Fruit fly (Drosophila melanogaster) whole organism, prepupa: Measurements from ENCODE around the gene trbl.

Experiments
- CG11762 ChIP-seq: fragments of 200-800 bp; sonication (Bioruptor generic); optimal IDR thresholded peaks from 3 replicates; lab custom pipeline; 2016; ENCODE audit warnings: missing biosample characterization, missing genetic modification characterization; ENCODE audit not compliant: insufficient read depth
- CG15336 ChIP-seq: fragments of 200-800 bp; sonication (Bioruptor generic); IDR thresholded peaks from 2 replicates; pipeline ENCODE4 v1.3.6; 2022; ENCODE audit warnings: missing biosample characterization, missing genetic modification characterization
- CG31627 ChIP-seq: fragments of 200-800 bp; sonication (Bioruptor generic); optimal IDR thresholded peaks from 3 replicates; lab custom pipeline; 2016; ENCODE audit warnings: missing biosample characterization, missing genetic modification characterization
- CG3919 ChIP-seq: fragments of 200-800 bp; sonication (Bioruptor generic); optimal IDR thresholded peaks from 3 replicates; lab custom pipeline; 2016; ENCODE audit warnings: missing biosample characterization, missing genetic modification characterization
- CG6163 ChIP-seq: fragments of 200-800 bp; sonication (Bioruptor generic); IDR thresholded peaks from 3 replicates; pipeline ENCODE4 v1.3.6; 2022; ENCODE audit warnings: missing biosample characterization, missing genetic modification characterization
- CG6792 ChIP-seq: fragments of 200-800 bp; sonication (Bioruptor generic); optimal IDR thresholded peaks from 3 replicates; lab custom pipeline; 2016; ENCODE audit warnings: missing biosample characterization, missing genetic modification characterization
- CG6854 ChIP-seq: fragments of 200-800 bp; sonication (Bioruptor generic); optimal IDR thresholded peaks from 2 replicates; lab custom pipeline; 2017; ENCODE audit warnings: missing biosample characterization, mild to moderate bottlenecking, missing genetic modification characterization
- CG8119 ChIP-seq: fragments of 200-800 bp; sonication (Bioruptor generic); IDR thresholded peaks from 3 replicates; pipeline ENCODE4 v1.3.6; 2022; ENCODE audit warnings: missing biosample characterization, missing genetic modification characterization
- CG8319 ChIP-seq: fragments of 200-800 bp; sonication (Bioruptor generic); optimal IDR thresholded peaks from 3 replicates; lab custom pipeline; 2016; ENCODE audit warnings: missing biosample characterization, missing genetic modification characterization
- CG8632 ChIP-seq: fragments of 200-800 bp; sonication (Bioruptor generic); optimal IDR thresholded peaks from 3 replicates; lab custom pipeline; 2016; ENCODE audit warnings: missing biosample characterization, missing genetic modification characterization
- Eip75B ChIP-seq: fragments of 200-800 bp; sonication (Bioruptor generic); optimal IDR thresholded peaks from 3 replicates; lab custom pipeline; 2016; ENCODE audit warnings: missing biosample characterization, missing genetic modification characterization
- Eip78C ChIP-seq: fragments of 200-800 bp; sonication (Bioruptor generic); peaks from one replicate; lab custom pipeline; 2016; ENCODE audit warnings: missing biosample characterization, missing genetic modification characterization
- Ets21C ChIP-seq: fragments of 200-800 bp; sonication (Bioruptor generic); optimal IDR thresholded peaks from 3 replicates; lab custom pipeline; 2016; ENCODE audit warnings: missing biosample characterization, missing genetic modification characterization
- Gug ChIP-seq: fragments of 200-800 bp; sonication (Bioruptor generic); IDR thresholded peaks from 2 replicates; pipeline ENCODE4 v1.3.6; 2022; ENCODE audit warnings: missing biosample characterization, missing genetic modification characterization
- Hr38 ChIP-seq: sonication (Bioruptor generic); optimal IDR thresholded peaks from 2 replicates; lab custom pipeline; 2016; ENCODE audit warnings: missing biosample characterization, missing genetic modification characterization
- Hr39 ChIP-seq: fragments of 200-800 bp; sonication (Bioruptor generic); optimal IDR thresholded peaks from 2 replicates; lab custom pipeline; 2016; ENCODE audit warnings: missing biosample characterization, missing genetic modification characterization
- Hr4 ChIP-seq: fragments of 200-800 bp; sonication (Bioruptor generic); optimal IDR thresholded peaks from 3 replicates; lab custom pipeline; 2016; ENCODE audit warnings: missing biosample characterization, missing genetic modification characterization
- Met ChIP-seq: fragments of 200-800 bp; sonication (Bioruptor generic); optimal IDR thresholded peaks from 3 replicates; lab custom pipeline; 2016; ENCODE audit warnings: missing biosample characterization, missing genetic modification characterization
- Sox14 ChIP-seq: fragments of 200-800 bp; sonication (Bioruptor generic); optimal IDR thresholded peaks from 3 replicates; lab custom pipeline; 2016; ENCODE audit warnings: missing biosample characterization, missing genetic modification characterization
- acj6 ChIP-seq: fragments of 200-800 bp; sonication (Bioruptor generic); optimal IDR thresholded peaks from 3 replicates; lab custom pipeline; 2016; ENCODE audit warnings: missing biosample characterization, missing genetic modification characterization
- dac ChIP-seq: fragments of 200-800 bp; sonication (Bioruptor generic); optimal IDR thresholded peaks from 2 replicates; lab custom pipeline; 2017; ENCODE audit warnings: missing biosample characterization, mild to moderate bottlenecking, missing genetic modification characterization
- eg ChIP-seq: fragments of 200-800 bp; sonication (Bioruptor generic); IDR thresholded peaks from 3 replicates; pipeline ENCODE4 v1.3.6; 2022; ENCODE audit warnings: missing biosample characterization, missing genetic modification characterization
- fd85E ChIP-seq: fragments of 200-800 bp; sonication (Bioruptor generic); optimal IDR thresholded peaks from 3 replicates; lab custom pipeline; 2016; ENCODE audit warnings: missing biosample characterization, missing genetic modification characterization
- fkh ChIP-seq: fragments of 200-800 bp; sonication (Bioruptor generic); optimal IDR thresholded peaks from 3 replicates; lab custom pipeline; 2017; ENCODE audit warnings: missing biosample characterization, mild to moderate bottlenecking, missing genetic modification characterization, moderate library complexity
- lz ChIP-seq: fragments of 200-800 bp; sonication (Bioruptor generic); optimal IDR thresholded peaks from 3 replicates; lab custom pipeline; 2016; ENCODE audit warnings: missing biosample characterization, missing genetic modification characterization
- net ChIP-seq: fragments of 200-800 bp; sonication (Bioruptor generic); optimal IDR thresholded peaks from 3 replicates; lab custom pipeline; 2016; ENCODE audit warnings: missing biosample characterization, missing genetic modification characterization
- pdm3 ChIP-seq: fragments of 200-800 bp; sonication (Bioruptor generic); optimal IDR thresholded peaks from 3 replicates; lab custom pipeline; 2016; ENCODE audit warnings: missing biosample characterization, missing genetic modification characterization
- salr ChIP-seq, 2 experiments: fragments of 200-800 bp; sonication (Bioruptor generic); optimal IDR thresholded peaks; 3 replicates each; lab custom pipeline; 2016 to 2018; ENCODE audit warnings: missing biosample characterization in 2 of 2, missing genetic modification characterization in 2 of 2, mild to moderate bottlenecking in 1 of 2
- svp ChIP-seq: fragments of 200-800 bp; sonication (Bioruptor generic); peaks from one replicate; lab custom pipeline; 2016; ENCODE audit warnings: missing biosample characterization, missing genetic modification characterization
- vri ChIP-seq: fragments of 200-800 bp; sonication (Bioruptor generic); optimal IDR thresholded peaks from 3 replicates; lab custom pipeline; 2016; ENCODE audit warnings: missing biosample characterization, mild to moderate bottlenecking, missing genetic modification characterization

Gene trbl

DNA sequence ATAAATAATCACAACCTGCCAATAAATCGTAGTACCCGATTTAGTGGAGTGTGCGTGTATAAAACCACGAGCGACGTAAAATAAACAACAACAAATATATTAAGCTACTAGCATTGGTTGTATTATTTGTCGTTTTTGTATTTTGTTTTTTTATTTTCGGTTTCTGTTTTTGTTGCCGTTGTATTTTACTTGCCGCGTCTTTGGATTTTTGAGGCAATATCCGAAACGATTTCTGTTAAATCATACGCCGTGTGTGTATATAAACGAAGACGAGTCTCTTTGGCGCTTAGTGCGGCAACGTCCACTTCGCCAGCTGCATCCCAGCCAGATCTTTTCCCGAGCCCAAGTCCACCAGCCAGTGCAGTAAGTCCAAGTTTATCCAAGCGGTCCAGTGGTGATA, 11.9 kb upstream of the trbl start, which contains the start of gene zye:
Gene zye (plus strand): TSS at position 301 of the 400 bp plus-strand sequence.
- TF ChIP-seq salr (GFP tag; optimal IDR thresholded peaks at IDR 0.05; lab: Kevin White, UChicago) (no peak), fkh (GFP tag; lab: Kevin White, UChicago) (no peak), svp (GFP tag; lab: Kevin White, UChicago) (no peak), Gug (no peak), Eip75B (GFP tag; lab: Kevin White, UChicago) (no peak), fd85E (no peak), lz (no peak), eg (GFP tag; lab: Robert Waterston, UW) (no peak), CG6792 (no peak), CG15336 (GFP tag; lab: Robert Waterston, UW) (no peak), CG6163 (GFP tag; lab: Robert Waterston, UW) (no peak), CG31627 (no peak)

DNA sequence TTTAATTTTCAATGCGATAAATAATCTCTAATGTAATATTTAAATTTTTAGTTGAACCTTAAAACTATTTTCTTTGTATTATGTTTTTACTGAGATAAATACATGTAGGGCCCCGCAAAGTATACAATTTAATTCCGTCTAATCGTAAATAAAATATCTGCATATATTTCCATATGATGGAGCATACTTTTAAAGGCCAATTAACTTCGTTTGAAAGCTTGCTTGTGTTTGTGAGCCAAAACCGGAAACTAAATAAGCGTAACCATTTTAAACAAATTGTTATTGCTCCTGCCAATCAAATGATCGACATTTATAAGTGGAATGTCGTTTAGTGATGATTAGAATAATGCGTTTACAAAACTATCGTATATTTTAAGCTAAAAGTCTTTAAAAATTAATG, 9.4 kb upstream of the trbl start:
- peak; percentile 2 for TF ChIP-seq vri (GFP tag; lab: Kevin White, UChicago)
- peak; percentile 47 for TF ChIP-seq Eip78C
- peak; percentile 22 for TF ChIP-seq svp (GFP tag; lab: Kevin White, UChicago)
- TF ChIP-seq CG11762, result no peak
- TF ChIP-seq eg (GFP tag; lab: Robert Waterston, UW), result no peak

DNA sequence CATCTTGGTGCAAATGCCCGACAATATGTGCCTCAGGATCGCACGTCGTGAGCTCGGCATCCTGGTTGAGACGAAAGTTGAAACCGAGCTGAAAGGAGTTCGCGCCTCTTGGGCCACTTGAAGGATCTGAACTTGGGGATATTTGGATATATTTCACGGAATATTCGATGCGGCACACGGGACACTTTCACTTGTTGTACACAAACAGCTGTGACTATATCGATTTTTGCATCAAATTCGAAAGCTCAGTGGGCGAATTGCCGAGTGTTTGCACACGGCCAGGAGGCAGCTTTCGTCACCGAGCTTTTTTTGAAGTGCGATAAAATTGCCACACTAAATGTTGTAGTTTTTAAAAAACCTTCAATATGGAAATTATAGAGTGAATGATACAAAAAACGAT, 8.9 kb upstream of the trbl start, which contains the start of gene CG13248:
Gene CG13248 (minus strand): TSS at position 222 of the 400 bp plus-strand sequence.
- TF ChIP-seq CG8119 (GFP tag; lab: Robert Waterston, UW), result no peak
- no peak for TF ChIP-seq Hr4

DNA sequence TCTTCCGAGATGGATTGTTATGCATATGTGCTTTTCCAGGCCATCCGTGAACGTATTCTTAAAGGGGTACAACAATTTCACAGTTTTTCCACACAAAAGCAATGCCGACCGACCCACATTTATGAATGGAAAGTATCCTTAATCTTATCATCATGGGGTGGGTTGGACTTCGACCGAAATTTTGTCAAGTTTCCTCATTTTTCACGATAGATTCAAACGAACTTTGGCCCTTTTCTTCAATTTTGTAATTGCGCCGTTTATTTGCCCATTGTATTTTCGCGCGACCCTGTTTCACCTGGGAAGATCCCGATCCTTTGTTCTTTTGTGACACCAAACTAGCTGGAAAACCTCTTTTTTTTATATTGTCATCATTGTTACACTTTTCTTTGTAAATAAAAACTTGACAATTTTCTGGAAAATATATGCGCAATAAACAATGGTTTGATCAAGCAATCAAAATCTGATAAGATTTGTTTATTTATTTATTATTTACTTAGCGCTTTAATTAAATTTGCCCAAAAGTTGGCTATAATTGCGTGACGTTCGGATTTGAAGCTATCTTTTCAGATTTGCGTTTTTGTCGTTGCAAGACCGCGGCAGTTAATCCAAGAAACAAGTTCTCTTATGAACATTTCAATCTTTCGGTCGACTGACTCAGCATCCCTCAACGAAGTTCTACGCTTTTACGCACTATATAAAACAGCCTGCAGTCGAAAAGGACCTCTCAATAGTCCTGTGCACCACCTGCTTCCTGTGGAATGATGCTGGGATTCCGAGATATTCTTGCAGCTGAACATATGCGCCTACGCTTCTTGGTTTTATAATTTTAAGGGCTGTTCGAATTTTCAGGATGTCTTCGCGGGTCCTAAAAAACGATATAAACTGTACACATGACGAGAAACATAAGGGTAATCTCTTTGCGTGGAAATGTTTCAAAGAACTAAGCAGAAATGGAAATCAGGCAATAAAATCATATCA, 4.9 kb upstream of the trbl start:
- TF ChIP-seq CG8119 (GFP tag; lab: Robert Waterston, UW) (no peak), dac (no peak), CG6854 (GFP tag; lab: Kevin White, UChicago) (no peak), CG3919 (GFP tag; lab: Kevin White, UChicago) (no peak), svp (GFP tag; lab: Kevin White, UChicago) (peak; percentile 62), CG11762 (no peak), Met (peak; percentile 8), pdm3 (GFP tag; lab: Kevin White, UChicago) (no peak), acj6 (GFP tag; lab: Kevin White, UChicago) (no peak), Eip75B (GFP tag; lab: Kevin White, UChicago) (no peak), Hr39 (no peak), Hr38 (GFP tag; lab: Kevin White, UChicago) (no peak), Sox14 (GFP tag; lab: Kevin White, UChicago) (peak; percentile 34), CG8632 (no peak), fkh (GFP tag; lab: Kevin White, UChicago) (peak; percentile 97), Eip78C (peak; percentile 55)

DNA sequence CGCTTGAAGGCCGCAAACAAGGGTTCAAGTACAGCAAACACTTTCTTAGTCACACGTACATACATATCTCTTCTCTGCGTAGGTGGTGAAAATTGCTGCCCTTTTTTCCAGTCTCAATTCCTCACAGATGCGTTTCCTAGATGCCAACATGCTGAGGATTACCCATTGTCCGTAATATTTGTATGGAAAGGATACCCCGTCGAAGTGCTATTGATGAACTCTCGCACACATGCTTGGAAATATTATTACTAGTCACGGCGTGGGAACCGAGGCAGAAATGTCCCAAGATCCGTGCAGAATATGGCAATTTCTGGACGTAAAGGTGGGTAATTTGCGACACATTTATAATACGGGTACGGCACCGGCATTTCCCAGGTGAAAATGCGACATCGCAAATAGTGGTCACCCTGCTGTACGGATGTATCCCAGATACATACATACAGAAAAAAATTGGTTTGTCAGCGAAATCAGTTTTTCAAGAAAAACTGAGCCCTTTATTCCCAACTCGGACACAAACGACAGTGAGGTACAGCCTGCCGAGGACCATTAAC, 4.0 kb upstream of the trbl start:
- TF ChIP-seq CG8632 (no peak), net (GFP tag; lab: Kevin White, UChicago) (no peak), CG6792 (no peak), CG8319 (no peak)

DNA sequence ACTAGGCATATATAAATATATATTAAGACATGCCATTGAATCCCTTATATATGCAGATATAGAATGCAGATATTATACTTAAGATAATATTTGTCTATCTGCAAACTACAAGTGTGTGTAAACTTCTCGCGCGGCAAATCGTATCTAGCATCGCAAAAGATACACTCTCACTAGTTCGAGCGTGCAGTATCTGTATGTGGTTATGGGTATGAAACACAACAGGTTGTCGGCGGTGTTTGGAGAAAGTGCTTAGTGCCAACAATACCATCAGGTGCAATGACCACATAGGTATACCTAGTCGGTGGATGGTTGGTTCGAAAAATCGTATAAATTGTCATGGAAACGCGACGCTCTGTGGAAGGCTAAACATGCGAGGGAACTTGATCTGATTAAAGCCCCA, 3.1 kb upstream of the trbl start:
- TF ChIP-seq svp (GFP tag; lab: Kevin White, UChicago) (peak; percentile 4), Eip78C (peak; percentile 5), Ets21C (no peak), CG11762 (no peak), Met (no peak), pdm3 (GFP tag; lab: Kevin White, UChicago) (no peak)
